Worm (Caenorhabditis elegans): ENCODE data around the gene rsp-5.

Gene rsp-5

ce11 chrII:6493139-6493538 is 3.2 kb downstream of the rsp-5 start:
- TF ChIP-seq unc-42 (tag; optimal IDR thresholded peaks at IDR 0.05) (peak; percentile 84), eyg-1 (tag; optimal IDR thresholded peaks at IDR 0.05) (no peak), unc-3 (GFP tag; conservative IDR thresholded peaks at IDR 0.05) (no peak), unc-3 (tag; optimal IDR thresholded peaks at IDR 0.05) (no peak), sdc-2 (tag; optimal IDR thresholded peaks at IDR 0.05) (no peak), pat-9 (tag; optimal IDR thresholded peaks at IDR 0.05) (no peak), ceh-9 (tag; optimal IDR thresholded peaks at IDR 0.05) (no peak), ceh-14 (tag; optimal IDR thresholded peaks at IDR 0.05) (no peak)

- TF ChIP-seq hlh-6 (tag; optimal IDR thresholded peaks at IDR 0.05) (no peak), pat-9 (tag; optimal IDR thresholded peaks at IDR 0.05) (no peak)
Measured at ce11 chrII:6493709-6494326, 3.9 kb downstream of the rsp-5 start.

ce11 chrII:6496496-6496895 is 6.5 kb downstream of the rsp-5 start:
- no peak for TF ChIP-seq sdc-2 (tag; optimal IDR thresholded peaks at IDR 0.05)
- TF ChIP-seq ceh-34 (tag; optimal IDR thresholded peaks at IDR 0.05): no peak
- TF ChIP-seq tbx-2 (tag; optimal IDR thresholded peaks at IDR 0.05): no peak
- no peak for TF ChIP-seq pag-3 (tag; optimal IDR thresholded peaks at IDR 0.05; ENCODE audit: borderline replicate concordance)
- TF ChIP-seq unc-3 (GFP tag; conservative IDR thresholded peaks at IDR 0.05): no peak
- no peak for TF ChIP-seq unc-3 (tag; optimal IDR thresholded peaks at IDR 0.05)
- no peak for TF ChIP-seq hlh-8 (tag; optimal IDR thresholded peaks at IDR 0.05)
- TF ChIP-seq gmeb-2 (tag; optimal IDR thresholded peaks at IDR 0.05): no peak
- no peak for TF ChIP-seq madf-2 (tag; optimal IDR thresholded peaks at IDR 0.05)

ce11 chrII:6497137-6497536 is 7.2 kb downstream of the rsp-5 start:
- TF ChIP-seq hlh-8 (tag; optimal IDR thresholded peaks at IDR 0.05) (no peak), unc-42 (tag; optimal IDR thresholded peaks at IDR 0.05) (peak; percentile 24)

- TF ChIP-seq hlh-6 (tag; optimal IDR thresholded peaks at IDR 0.05) (no peak), pros-1 (tag; optimal IDR thresholded peaks at IDR 0.05) (no peak), K02D7.2 (tag; optimal IDR thresholded peaks at IDR 0.05) (no peak), ceh-9 (tag; optimal IDR thresholded peaks at IDR 0.05) (no peak), hlh-8 (tag; optimal IDR thresholded peaks at IDR 0.05) (no peak), unc-42 (tag; optimal IDR thresholded peaks at IDR 0.05) (peak; percentile 55), fkh-6 (tag; optimal IDR thresholded peaks at IDR 0.05) (no peak), pha-4 (tag; optimal IDR thresholded peaks at IDR 0.05) (no peak)
Measured at ce11 chrII:6498609-6499008, 8.6 kb downstream of the rsp-5 start.

ce11 chrII:6499067-6499466 is 9.1 kb downstream of the rsp-5 start, which contains the start of gene twk-49:
TSS of gene twk-49 (minus strand) at chrII:6499167.
- no peak for TF ChIP-seq ceh-34 (tag; optimal IDR thresholded peaks at IDR 0.05)
- no peak for TF ChIP-seq pag-3 (tag; optimal IDR thresholded peaks at IDR 0.05; ENCODE audit: borderline replicate concordance)
- TF ChIP-seq sdc-2 (tag; optimal IDR thresholded peaks at IDR 0.05): no peak
- TF ChIP-seq K09A11.1 (tag; optimal IDR thresholded peaks at IDR 0.05; ENCODE audit: insufficient read depth): no peak
- no peak for TF ChIP-seq dve-1 (tag; optimal IDR thresholded peaks at IDR 0.05)
- no peak for TF ChIP-seq mec-3 (tag; optimal IDR thresholded peaks at IDR 0.05; ENCODE audit: borderline replicate concordance)
- no peak for TF ChIP-seq pax-1 (tag; optimal IDR thresholded peaks at IDR 0.05)
- TF ChIP-seq C08G9.2 (tag; optimal IDR thresholded peaks at IDR 0.05): no peak
- TF ChIP-seq tbx-7 (tag; optimal IDR thresholded peaks at IDR 0.05): no peak
- no peak for TF ChIP-seq sox-4 (tag; optimal IDR thresholded peaks at IDR 0.05)
- no peak for TF ChIP-seq ceh-48 (tag; optimal IDR thresholded peaks at IDR 0.05)
- TF ChIP-seq unc-86 (tag; optimal IDR thresholded peaks at IDR 0.05): no peak
- TF ChIP-seq ceh-18 (tag; optimal IDR thresholded peaks at IDR 0.05): no peak
- TF ChIP-seq unc-42 (tag; optimal IDR thresholded peaks at IDR 0.05): no peak
- TF ChIP-seq pat-9 (tag; optimal IDR thresholded peaks at IDR 0.05): no peak
- TF ChIP-seq nfya-1 (tag; optimal IDR thresholded peaks at IDR 0.05): no peak
- TF ChIP-seq ceh-14 (tag; optimal IDR thresholded peaks at IDR 0.05): no peak
- no peak for TF ChIP-seq ceh-22 (tag; optimal IDR thresholded peaks at IDR 0.05)

Data from whole organism, late embryonic.